Fruit fly (Drosophila melanogaster) whole organism, embryonic: ENCODE measurements around the gene CG34180.

Source experiments
- CG11504 ChIP-seq: fragments of 200-800 bp; sonication (Bioruptor generic); optimal IDR thresholded peaks from 3 replicates; lab custom pipeline; 2019; ENCODE audit warnings: missing biosample characterization, mild to moderate bottlenecking, missing genetic modification characterization, moderate library complexity
- CG7786 ChIP-seq: fragments of 200-800 bp; sonication (Bioruptor generic); optimal IDR thresholded peaks from 2 replicates; lab custom pipeline; 2016; ENCODE audit warnings: missing biosample characterization, missing genetic modification characterization
- Kr ChIP-seq: fragments of 200-800 bp; sonication (Bioruptor generic); optimal IDR thresholded peaks from 2 replicates; lab custom pipeline; 2017; ENCODE audit warnings: missing biosample characterization, mild to moderate bottlenecking, missing genetic modification characterization
- dan ChIP-seq: fragments of 200-800 bp; sonication (Bioruptor generic); IDR thresholded peaks from 2 replicates; pipeline ENCODE4 v1.3.6; 2022; ENCODE audit warnings: missing biosample characterization, missing genetic modification characterization
- tin ChIP-seq: fragments of 200-800 bp; sonication (Bioruptor generic); optimal IDR thresholded peaks from 3 replicates; lab custom pipeline; 2016; ENCODE audit warnings: missing biosample characterization, missing genetic modification characterization
- zen2 ChIP-seq: fragments of 200-800 bp; sonication (Bioruptor generic); IDR thresholded peaks from 3 replicates; pipeline ENCODE4 v1.3.6; 2022; ENCODE audit warnings: missing biosample characterization, missing genetic modification characterization; ENCODE audit not compliant: partially characterized antibody

- TF ChIP-seq zen2, result no peak
- no peak for TF ChIP-seq dan (GFP tag; lab: Robert Waterston, UW)
- TF ChIP-seq CG11504 (tag; lab: Kevin White, UChicago), result peak; percentile 95
- peak; percentile 27 for TF ChIP-seq Kr
- TF ChIP-seq CG7786 (GFP tag; lab: Kevin White, UChicago), result peak; percentile 86
- TF ChIP-seq tin, result peak; percentile 93
Observed at dm6 chr2L:6051212-6051621, 9.1 kb upstream of the CG34180 start.
